Fruit fly (Drosophila melanogaster) whole organism, prepupa: ENCODE measurements around the gene CG12253.

ENCODE experiments used
- Hr4 ChIP-seq: fragments of 200-800 bp; sonication (Bioruptor generic); optimal IDR thresholded peaks from 3 replicates; lab custom pipeline; 2016; ENCODE audit warnings: missing biosample characterization, missing genetic modification characterization
- OdsH ChIP-seq: fragments of 200-800 bp; sonication (Bioruptor generic); optimal IDR thresholded peaks from 3 replicates; lab custom pipeline; 2016; ENCODE audit warnings: missing biosample characterization, missing genetic modification characterization

dm6 chr2L:10970134-10970533 is 17.5 kb upstream of the CG12253 start, which contains the start of the genes Tmem214 and YL-1:
- TF ChIP-seq Hr4 (no peak), OdsH (GFP tag; lab: Kevin White, UChicago) (no peak)
